Worm (Caenorhabditis elegans): Measurements from ENCODE around the gene M01H9.2.

DNA sequence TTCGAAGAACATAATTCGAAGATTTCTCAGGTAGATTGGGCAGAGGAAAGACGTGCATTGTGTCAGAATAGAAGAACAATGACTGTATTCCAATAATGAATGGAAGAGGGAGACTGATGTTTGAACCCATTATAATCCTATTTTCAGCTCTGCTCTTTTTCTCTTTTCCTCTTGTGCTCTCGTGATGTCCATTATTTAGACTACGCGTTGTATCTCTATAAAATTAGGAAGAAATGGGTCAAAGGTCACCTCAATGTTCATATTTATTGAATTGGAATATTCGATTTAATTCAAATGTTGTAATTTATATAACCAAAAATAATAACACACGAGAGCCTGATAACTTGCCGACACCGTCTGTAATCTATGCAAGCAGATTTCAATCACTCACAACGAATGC, 23.8 kb downstream of the M01H9.2 start, which contains the start of gene fbxb-74:
- TF ChIP-seq zfh-2 (GFP tag; conservative IDR thresholded peaks at IDR 0.05) (no peak), snpc-1.3 (tag; optimal IDR thresholded peaks at IDR 0.05; ENCODE audit: insufficient read depth) (no peak), unc-130 (GFP tag; optimal IDR thresholded peaks at IDR 0.05) (no peak)
